Fruit fly (Drosophila melanogaster): Measurements from ENCODE around the gene bdl.
A peak's percentile ranks its signal among the peaks of the same experiment; 100 is the strongest.

The bdl gene

dm6 chr2L:4292560-4292959 is 31.8 kb upstream of the bdl start (continued):
- TF ChIP-seq Adf1 (GFP tag; IDR thresholded peaks at IDR 0.05) (no peak), ara (GFP tag; IDR thresholded peaks at IDR 0.05) (peak; percentile 21; the same call in 1 of the 2 replicates), CG10147 (GFP tag; optimal IDR thresholded peaks at IDR 0.05) (peak; percentile 3), CG14050 (GFP tag; IDR thresholded peaks at IDR 0.05) (peak; percentile 39; the same call in 1 of the 3 replicates), CG13287 (GFP tag; IDR thresholded peaks at IDR 0.05; ENCODE audit: partially characterized antibody) (no peak), bcd (GFP tag; optimal IDR thresholded peaks at IDR 0.05) (peak; percentile 40), CG16863 (GFP tag; optimal IDR thresholded peaks at IDR 0.05) (no peak), CG1024 (GFP tag; IDR thresholded peaks at IDR 0.05) (no peak), Nf-YB (GFP tag; optimal IDR thresholded peaks at IDR 0.05) (no peak), Atf6 (GFP tag; IDR thresholded peaks at IDR 0.05) (peak; percentile 35; the same call in 1 of the 2 replicates), Rx (GFP tag; IDR thresholded peaks at IDR 0.05) (no peak), CG13424 (tag; optimal IDR thresholded peaks at IDR 0.05) (no peak), BtbVII (GFP tag; optimal IDR thresholded peaks at IDR 0.05) (peak; percentile 1), crp (GFP tag; optimal IDR thresholded peaks at IDR 0.05) (no peak), CG18619 (GFP tag; optimal IDR thresholded peaks at IDR 0.05) (no peak), CG1603 (tag; optimal IDR thresholded peaks at IDR 0.05) (no peak), bowl (GFP tag; IDR thresholded peaks at IDR 0.05) (no peak), Elba2 (GFP tag; optimal IDR thresholded peaks at IDR 0.05) (no peak), zfh2 (GFP tag; optimal IDR thresholded peaks at IDR 0.05) (no peak), CG30020 (tag; optimal IDR thresholded peaks at IDR 0.05) (no peak), CG8765 (GFP tag; IDR thresholded peaks at IDR 0.05) (no peak), CG12071 (GFP tag; optimal IDR thresholded peaks at IDR 0.05) (peak; percentile 25), tgo (GFP tag; IDR thresholded peaks at IDR 0.05) (peak; percentile 31; the same call in 1 of the 3 replicates), pros (GFP tag; optimal IDR thresholded peaks at IDR 0.05) (no peak), bsh (GFP tag; optimal IDR thresholded peaks at IDR 0.05) (peak in 1 of 2 experiments; percentile 50), CG6175 (GFP tag; IDR thresholded peaks at IDR 0.05) (no peak), odd (GFP tag; optimal IDR thresholded peaks at IDR 0.05) (no peak), maf-S (GFP tag; optimal IDR thresholded peaks at IDR 0.05) (no peak), CG17568 (GFP tag; optimal IDR thresholded peaks at IDR 0.05) (no peak), Asciz (GFP tag; optimal IDR thresholded peaks at IDR 0.05) (peak; percentile 6), crc (GFP tag; optimal IDR thresholded peaks at IDR 0.05) (no peak), CG10274 (GFP tag; optimal IDR thresholded peaks at IDR 0.05) (no peak), CG10366 (GFP tag; IDR thresholded peaks at IDR 0.05) (peak; percentile 46), rib (GFP tag; IDR thresholded peaks at IDR 0.05) (no peak), CG17912 (GFP tag; optimal IDR thresholded peaks at IDR 0.05) (no peak), cas (GFP tag; IDR thresholded peaks at IDR 0.05) (no peak), CG8089 (GFP tag; optimal IDR thresholded peaks at IDR 0.05) (no peak), trem (tag; optimal IDR thresholded peaks at IDR 0.05) (no peak), Six4 (GFP tag; optimal IDR thresholded peaks at IDR 0.05) (peak; percentile 1), disco-r (GFP tag; optimal IDR thresholded peaks at IDR 0.05) (no peak), gfzf (GFP tag; optimal IDR thresholded peaks at IDR 0.05) (no peak), C15 (GFP tag; IDR thresholded peaks at IDR 0.05) (no peak), cg (GFP tag; optimal IDR thresholded peaks at IDR 0.05) (no peak), run (tag; optimal IDR thresholded peaks at IDR 0.05) (no peak), CG17829 (tag; optimal IDR thresholded peaks at IDR 0.05) (peak; percentile 48), scrt (GFP tag; optimal IDR thresholded peaks at IDR 0.05) (peak; percentile 8), Dll (GFP tag; IDR thresholded peaks at IDR 0.05; ENCODE audit: partially characterized antibody) (no peak), dati (GFP tag; IDR thresholded peaks at IDR 0.05) (no peak), CG30403 (GFP tag; optimal IDR thresholded peaks at IDR 0.05) (peak; percentile 21), HLH4C (GFP tag; IDR thresholded peaks at IDR 0.05; ENCODE audit: partially characterized antibody) (no peak), Mad (GFP tag; optimal IDR thresholded peaks at IDR 0.05) (no peak)

Measured in whole organism, embryonic.